Worm (Caenorhabditis elegans) whole organism, midembryonic: ENCODE measurements around the gene ZK809.5.

Experiments used
- T22C8.4 ChIP-seq: fragments of 200-800 bp; sonication (Bioruptor generic); IDR thresholded peaks from 2 replicates; pipeline ENCODE4 v1.3.6; 2022; ENCODE audit warnings: missing genetic modification characterization, missing compliant biosample characterization
- cog-1 ChIP-seq: sonication (generic microtip); optimal IDR thresholded peaks from 2 replicates; lab custom pipeline; 2016; ENCODE audit warnings: missing genetic modification characterization, missing compliant biosample characterization
- flt-1 ChIP-seq: fragments of 200-800 bp; sonication (Bioruptor generic); IDR thresholded peaks from 2 replicates; pipeline ENCODE4 v1.3.6; 2022; ENCODE audit warnings: missing genetic modification characterization, missing compliant biosample characterization
- klf-2 ChIP-seq: fragments of 200-800 bp; sonication (Bioruptor generic); conservative IDR thresholded peaks from 2 replicates; pipeline ENCODE4 v1.3.6; 2022; ENCODE audit warnings: missing genetic modification reagents, missing genetic modification characterization, missing compliant biosample characterization
- med-1 ChIP-seq: sonication (generic microtip); optimal IDR thresholded peaks from 2 replicates; lab custom pipeline; 2017; ENCODE audit warnings: missing genetic modification characterization, mild to moderate bottlenecking, missing compliant biosample characterization, antibody characterized with exemption, missing genetic modification reagents; ENCODE audit not compliant: insufficient read depth
- ref-1 ChIP-seq: fragments of 200-800 bp; sonication (Bioruptor generic); conservative IDR thresholded peaks from 2 replicates; pipeline ENCODE4 v1.3.6; 2022; ENCODE audit warnings: missing genetic modification reagents, missing genetic modification characterization, missing compliant biosample characterization
- tab-1 ChIP-seq: fragments of 200-800 bp; sonication (Bioruptor generic); IDR thresholded peaks from 2 replicates; pipeline ENCODE4 v1.3.6; 2022; ENCODE audit warnings: missing genetic modification characterization, missing compliant biosample characterization
- ztf-23 ChIP-seq: fragments of 200-800 bp; sonication (Bioruptor generic); IDR thresholded peaks from 2 replicates; pipeline ENCODE4 v1.3.6; 2022; ENCODE audit warnings: missing genetic modification reagents, missing genetic modification characterization, missing compliant biosample characterization
- ztf-29 ChIP-seq: fragments of 200-800 bp; sonication (Bioruptor generic); IDR thresholded peaks from 2 replicates; pipeline ENCODE4 v1.3.6; 2022; ENCODE audit warnings: missing genetic modification reagents, missing genetic modification characterization, missing compliant biosample characterization

The ZK809.5 gene

DNA sequence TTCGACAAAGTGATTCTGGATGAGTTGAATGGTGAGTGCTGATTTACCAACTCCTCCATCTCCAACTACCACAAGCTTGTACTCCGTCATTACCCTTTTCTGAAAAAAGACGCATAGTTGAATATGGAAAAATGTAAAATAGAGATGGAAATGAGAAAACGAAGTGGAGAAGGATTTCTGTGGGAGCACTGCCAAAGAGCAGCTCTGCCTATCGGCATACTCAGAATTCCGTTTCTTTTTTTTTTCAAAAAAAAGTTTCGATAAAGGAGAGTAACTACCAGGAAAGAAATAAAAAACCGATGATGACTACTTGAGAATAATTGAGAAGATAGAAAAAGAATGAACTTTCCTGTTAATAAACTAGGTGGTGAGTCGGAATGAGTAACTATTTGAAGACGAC is 34.5 kb downstream of the ZK809.5 start, which contains the start of gene let-60:
Gene let-60 (minus strand): TSS at position 101 of the 400 bp plus-strand sequence.
- TF ChIP-seq med-1 (GFP tag; lab: Kevin White, UChicago) (no peak), T22C8.4 (GFP tag; lab: Robert Waterston, UW) (no peak), ztf-29 (GFP tag; lab: Robert Waterston, UW) (no peak), klf-2 (GFP tag; lab: Robert Waterston, UW) (no peak), cog-1 (tag; lab: Kevin White, UChicago) (no peak), tab-1 (GFP tag; lab: Robert Waterston, UW) (no peak), flt-1 (no peak), ztf-23 (GFP tag; lab: Robert Waterston, UW) (no peak), ref-1 (no peak)

DNA sequence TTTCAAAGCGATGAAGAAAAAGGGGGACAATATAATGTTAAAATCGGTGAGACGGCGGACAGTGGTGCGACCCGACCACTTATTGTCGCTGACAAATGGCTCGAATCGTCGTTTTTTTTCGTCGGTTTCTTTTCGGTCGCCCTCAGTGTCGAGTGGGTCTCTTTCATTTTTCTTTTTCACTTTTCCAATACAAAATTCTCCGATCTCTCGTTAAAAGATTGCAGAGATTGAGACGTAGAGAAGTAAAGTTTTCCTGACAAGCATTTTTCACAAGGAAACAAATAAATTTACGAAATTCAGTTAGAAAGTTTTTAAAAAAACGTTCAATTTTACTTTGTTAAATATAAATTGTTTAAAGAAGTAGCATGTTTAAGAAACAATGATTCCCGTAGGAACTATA is 35.0 kb downstream of the ZK809.5 start:
- TF ChIP-seq flt-1 = no peak
- TF ChIP-seq med-1 (GFP tag; lab: Kevin White, UChicago) = no peak
- TF ChIP-seq klf-2 (GFP tag; lab: Robert Waterston, UW) = no peak
- TF ChIP-seq tab-1 (GFP tag; lab: Robert Waterston, UW) = no peak
- TF ChIP-seq ztf-23 (GFP tag; lab: Robert Waterston, UW) = no peak
- no peak for TF ChIP-seq ref-1
- TF ChIP-seq cog-1 (tag; lab: Kevin White, UChicago) = no peak
- no peak for TF ChIP-seq T22C8.4 (GFP tag; lab: Robert Waterston, UW)
- no peak for TF ChIP-seq ztf-29 (GFP tag; lab: Robert Waterston, UW)

DNA sequence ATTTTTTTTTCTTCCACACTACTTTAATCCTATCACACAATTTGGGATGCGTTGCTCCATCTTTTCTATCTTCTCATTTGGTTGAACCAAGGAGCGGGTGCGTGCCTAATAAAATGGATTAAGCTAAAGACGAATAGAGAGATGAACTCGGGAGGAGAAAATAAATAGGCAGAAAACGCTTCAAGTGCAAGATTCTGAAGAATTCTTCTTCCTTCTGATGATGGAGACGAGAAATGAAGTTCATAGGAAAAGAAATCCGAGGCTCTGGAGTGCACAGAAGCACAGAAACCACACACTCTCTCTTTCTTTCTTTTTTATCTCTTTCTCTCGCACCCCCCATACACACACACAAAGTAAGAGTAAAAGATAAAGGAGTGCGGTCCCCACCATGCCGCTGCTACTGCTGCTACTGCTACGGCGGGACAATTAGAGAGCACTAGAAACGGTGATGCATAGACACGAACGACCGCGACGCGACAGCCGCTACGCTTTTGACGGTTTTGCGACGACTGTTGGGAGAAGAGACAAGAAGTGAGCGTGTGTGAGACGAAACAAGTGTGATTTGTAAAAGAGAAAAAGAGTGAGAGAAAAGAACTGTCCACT is 35.6 kb downstream of the ZK809.5 start:
- TF ChIP-seq flt-1 (0 out of 2 replicates have a peak, but pooled peaks have one; percentile 66), cog-1 (tag; lab: Kevin White, UChicago) (peak; percentile 52), med-1 (GFP tag; lab: Kevin White, UChicago) (no peak), ztf-29 (GFP tag; lab: Robert Waterston, UW) (peak; percentile 10; the same call in 1 of the 2 replicates), klf-2 (GFP tag; lab: Robert Waterston, UW) (no peak), ref-1 (no peak), T22C8.4 (GFP tag; lab: Robert Waterston, UW) (no peak), ztf-23 (GFP tag; lab: Robert Waterston, UW) (0 out of 2 replicates have a peak, but pooled peaks have one; percentile 14)

DNA sequence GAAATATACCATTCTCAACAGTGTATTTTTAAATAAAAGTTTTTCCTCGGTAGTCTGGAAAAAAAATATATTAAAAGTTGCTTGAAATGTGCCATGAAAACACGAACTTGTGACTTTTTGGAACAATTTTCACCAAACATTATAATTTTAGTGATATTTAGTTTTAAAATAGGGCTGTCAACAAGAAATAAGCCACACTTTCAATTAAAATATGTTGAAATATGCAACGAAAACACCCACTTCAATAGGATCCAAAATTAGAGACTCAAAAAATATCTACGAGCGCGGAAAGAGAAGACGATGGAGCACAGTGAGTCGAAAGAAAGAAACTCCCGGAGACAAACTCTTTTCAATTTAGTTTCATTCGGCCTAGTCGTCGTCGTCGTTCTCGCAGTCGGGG is 37.0 kb downstream of the ZK809.5 start, which contains the start of gene ZK792.12:
Gene ZK792.12 (plus strand): TSS at position 301 of the 400 bp plus-strand sequence.
- TF ChIP-seq ztf-23 (GFP tag; lab: Robert Waterston, UW) = no peak
- TF ChIP-seq tab-1 (GFP tag; lab: Robert Waterston, UW) = no peak
- TF ChIP-seq T22C8.4 (GFP tag; lab: Robert Waterston, UW) = no peak
- TF ChIP-seq klf-2 (GFP tag; lab: Robert Waterston, UW) = no peak
- no peak for TF ChIP-seq ref-1
- TF ChIP-seq flt-1 = no peak
- TF ChIP-seq med-1 (GFP tag; lab: Kevin White, UChicago) = no peak
- TF ChIP-seq cog-1 (tag; lab: Kevin White, UChicago) = no peak
- TF ChIP-seq ztf-29 (GFP tag; lab: Robert Waterston, UW) = no peak

DNA sequence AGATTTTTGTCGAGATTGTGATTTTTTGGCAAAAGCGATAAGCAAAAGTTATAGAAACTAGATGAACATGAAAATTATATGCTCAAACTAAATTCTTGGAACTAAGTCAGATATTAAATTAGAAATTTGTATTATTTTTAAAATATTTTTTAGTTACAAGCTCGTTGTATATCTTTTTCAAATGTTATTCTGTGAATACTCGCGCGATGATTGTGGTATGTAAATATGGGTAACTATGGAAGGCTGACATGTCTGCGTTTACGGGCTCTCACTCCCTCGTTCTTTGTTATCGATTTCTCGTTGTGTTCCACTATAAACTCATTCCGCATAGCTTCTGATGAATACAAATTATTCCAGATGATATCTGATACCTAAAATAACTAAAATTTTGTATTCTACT is 37.6 kb downstream of the ZK809.5 start, which contains the start of gene ZK792.7:
Gene ZK792.7 (plus strand): TSS at position 301 of the 400 bp plus-strand sequence.
- no peak for TF ChIP-seq T22C8.4 (GFP tag; lab: Robert Waterston, UW)
- no peak for TF ChIP-seq tab-1 (GFP tag; lab: Robert Waterston, UW)

DNA sequence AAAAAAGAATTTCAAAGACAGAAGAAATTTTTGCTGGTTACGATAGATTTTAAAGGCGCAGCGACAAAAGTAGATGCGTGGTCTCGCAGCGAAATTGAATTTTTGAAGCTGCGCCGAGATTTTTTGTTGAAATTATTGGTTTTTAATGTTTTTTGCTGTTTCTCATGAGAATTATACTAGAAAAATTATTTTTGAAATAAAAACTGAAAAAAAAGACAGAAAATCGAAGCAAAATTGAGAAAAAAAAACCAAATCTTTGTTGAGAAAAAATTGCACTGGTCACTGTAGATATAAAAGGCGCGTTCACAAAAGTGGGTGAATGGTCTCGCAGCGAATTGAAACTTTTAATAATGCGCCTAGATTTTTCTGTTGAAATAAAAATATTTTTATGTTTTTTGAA is 39.1 kb downstream of the ZK809.5 start:
- no peak for TF ChIP-seq ztf-29 (GFP tag; lab: Robert Waterston, UW)
- TF ChIP-seq tab-1 (GFP tag; lab: Robert Waterston, UW) = no peak
- no peak for TF ChIP-seq T22C8.4 (GFP tag; lab: Robert Waterston, UW)
- no peak for TF ChIP-seq klf-2 (GFP tag; lab: Robert Waterston, UW)
- no peak for TF ChIP-seq ref-1
- TF ChIP-seq flt-1 = no peak
- TF ChIP-seq med-1 (GFP tag; lab: Kevin White, UChicago) = no peak
- no peak for TF ChIP-seq ztf-23 (GFP tag; lab: Robert Waterston, UW)
- TF ChIP-seq cog-1 (tag; lab: Kevin White, UChicago) = no peak

DNA sequence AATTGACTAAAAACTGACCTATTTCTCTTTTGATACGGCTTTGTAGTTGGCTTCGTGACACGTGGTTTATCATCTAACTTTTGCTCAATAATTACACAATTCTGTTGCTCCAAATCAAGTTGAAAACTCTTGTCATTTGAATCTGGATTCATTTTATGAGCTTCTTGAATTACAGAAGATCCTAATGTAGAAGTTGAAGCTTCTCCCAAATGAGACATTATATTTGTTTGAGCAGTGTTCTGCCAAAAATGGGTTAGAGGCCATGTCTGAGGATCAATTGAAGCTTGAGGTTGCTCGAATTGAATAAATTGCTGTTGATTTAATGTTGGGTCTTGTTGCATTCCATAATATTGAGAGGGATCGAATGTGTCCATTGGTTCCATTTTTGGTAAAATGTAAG is 41.0 kb downstream of the ZK809.5 start:
- TF ChIP-seq med-1 (GFP tag; lab: Kevin White, UChicago) = no peak
- TF ChIP-seq klf-2 (GFP tag; lab: Robert Waterston, UW) = no peak

DNA sequence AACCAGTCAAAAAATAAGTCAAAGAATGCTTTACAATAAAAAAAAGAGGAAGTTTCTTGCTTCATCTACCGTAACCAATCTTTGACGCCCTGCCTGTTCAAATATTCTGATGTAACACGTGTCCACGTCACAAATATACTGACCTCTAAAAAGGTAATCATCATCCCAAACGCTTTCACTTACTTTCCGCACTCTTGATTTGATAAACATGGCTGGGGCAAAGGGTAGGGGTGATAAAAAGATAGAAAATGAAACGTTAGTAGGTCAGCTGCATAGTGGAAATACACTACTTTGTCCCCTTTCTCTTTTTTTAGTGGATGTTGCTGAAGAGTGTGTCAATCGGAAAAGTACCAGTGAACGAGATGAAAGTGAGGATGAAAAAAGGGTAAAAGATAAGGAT is 43.6 kb downstream of the ZK809.5 start:
- TF ChIP-seq ztf-23 (GFP tag; lab: Robert Waterston, UW) (no peak), cog-1 (tag; lab: Kevin White, UChicago) (no peak)

DNA sequence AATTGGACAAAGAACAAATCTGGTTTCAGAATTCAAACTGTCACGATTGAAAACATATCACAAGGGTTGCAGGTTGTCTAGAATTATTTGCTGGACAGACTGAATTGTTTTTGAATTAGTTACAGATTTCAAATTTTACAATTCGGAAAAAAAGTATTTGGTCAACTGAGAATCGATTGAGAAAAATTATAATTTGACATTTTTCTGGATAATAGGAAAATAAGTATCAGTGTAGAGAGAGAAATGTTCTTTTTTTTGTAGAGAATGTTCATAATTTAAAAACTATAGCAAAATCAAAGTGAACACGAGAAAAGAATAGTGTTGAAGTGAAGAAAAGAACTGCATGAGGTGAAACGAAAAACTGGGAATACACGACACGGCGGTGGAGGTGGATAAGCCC is 44.2 kb downstream of the ZK809.5 start, which contains the start of gene dpy-20:
Gene dpy-20 (minus strand): TSS at position 101 of the 400 bp plus-strand sequence.
- TF ChIP-seq ref-1 = no peak
- no peak for TF ChIP-seq ztf-29 (GFP tag; lab: Robert Waterston, UW)
- no peak for TF ChIP-seq med-1 (GFP tag; lab: Kevin White, UChicago)
- TF ChIP-seq flt-1 = no peak
- TF ChIP-seq T22C8.4 (GFP tag; lab: Robert Waterston, UW) = no peak

DNA sequence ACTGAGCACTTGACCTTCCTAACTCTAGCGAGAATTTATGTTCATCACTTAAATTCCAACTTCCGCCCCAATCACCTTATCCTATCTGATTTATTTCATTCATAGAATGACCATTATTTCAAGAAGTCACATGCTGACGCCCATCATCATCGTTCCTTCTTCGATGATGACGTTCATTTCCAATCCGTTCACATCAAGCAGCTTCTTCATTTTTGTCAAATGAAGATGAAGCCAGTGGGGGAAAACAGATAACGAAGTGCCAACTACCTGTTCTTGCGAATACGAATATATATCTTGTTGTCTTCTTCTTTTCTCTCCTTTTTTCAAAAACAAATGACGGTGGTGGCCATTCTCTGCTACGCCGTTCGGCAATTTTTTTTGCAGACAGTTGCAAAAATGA is 45.3 kb downstream of the ZK809.5 start:
- TF ChIP-seq klf-2 (GFP tag; lab: Robert Waterston, UW) (no peak), cog-1 (tag; lab: Kevin White, UChicago) (no peak), ref-1 (no peak), tab-1 (GFP tag; lab: Robert Waterston, UW) (no peak), ztf-29 (GFP tag; lab: Robert Waterston, UW) (no peak), ztf-23 (GFP tag; lab: Robert Waterston, UW) (no peak), flt-1 (no peak), med-1 (GFP tag; lab: Kevin White, UChicago) (no peak), T22C8.4 (GFP tag; lab: Robert Waterston, UW) (no peak)
